Fruit fly (Drosophila melanogaster): ENCODE data around the gene Ssdp.
A peak's percentile ranks its signal among the peaks of the same experiment; 100 is the strongest.

Ssdp gene

DNA sequence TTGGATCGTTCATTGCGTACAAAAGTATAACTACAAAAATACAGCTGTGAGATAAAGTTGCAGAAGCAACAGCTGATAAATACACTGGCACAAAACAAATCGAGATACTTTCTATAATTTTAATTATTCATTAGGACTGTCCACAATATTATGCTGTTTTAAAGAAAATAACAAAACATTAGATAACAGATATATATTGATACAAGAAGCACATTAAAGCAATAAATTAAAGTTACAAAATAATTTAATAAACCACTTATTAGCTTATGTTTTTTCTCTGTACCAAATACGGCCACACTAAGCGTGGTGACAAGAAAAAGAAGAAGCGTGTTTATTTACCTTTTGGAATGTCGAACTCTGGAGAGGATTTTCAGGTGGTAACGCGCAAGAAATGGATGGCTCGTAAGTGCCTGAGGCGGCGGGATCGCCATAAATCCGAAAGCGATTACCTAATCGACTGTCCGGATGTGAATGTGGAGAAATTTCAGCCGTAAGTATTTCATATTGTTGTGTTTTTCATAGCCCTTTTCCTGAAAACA, 20.9 kb upstream of the Ssdp start, which contains the start of the genes CG7988 and CG7183 (continued):
- peak; percentile 98 for TF ChIP-seq Dek (tag; optimal IDR thresholded peaks at IDR 0.05)
- peak; percentile 93 to 98 for TF ChIP-seq chif (GFP tag; optimal IDR thresholded peaks at IDR 0.05)
- TF ChIP-seq Lim3 (GFP tag; IDR thresholded peaks at IDR 0.05), result peak; percentile 94
- peak; percentile 96 for TF ChIP-seq Ravus (GFP tag; IDR thresholded peaks at IDR 0.05)
- peak; percentile 99 for TF ChIP-seq nmo (GFP tag; optimal IDR thresholded peaks at IDR 0.05)
- peak; percentile 91 for TF ChIP-seq CG43689 (GFP tag; IDR thresholded peaks at IDR 0.05)
- peak; percentile 95 for TF ChIP-seq fd102C (GFP tag; optimal IDR thresholded peaks at IDR 0.05)
- TF ChIP-seq sens-2 (GFP tag; IDR thresholded peaks at IDR 0.05), result peak; percentile 93
- TF ChIP-seq CG18476 (GFP tag; optimal IDR thresholded peaks at IDR 0.05), result peak; percentile 96
- no peak for TF ChIP-seq Tbp (GFP tag; optimal IDR thresholded peaks at IDR 0.05)
- TF ChIP-seq CG15073 (GFP tag; optimal IDR thresholded peaks at IDR 0.05), result peak; percentile 82
- peak; percentile 98 for TF ChIP-seq CG15269 (tag; optimal IDR thresholded peaks at IDR 0.05)
- TF ChIP-seq CG6854 (GFP tag; optimal IDR thresholded peaks at IDR 0.05), result peak; percentile 79
- TF ChIP-seq Dad (GFP tag; optimal IDR thresholded peaks at IDR 0.05), result peak; percentile 92
- TF ChIP-seq CG17612 (GFP tag; IDR thresholded peaks at IDR 0.05), result peak; percentile 97
- TF ChIP-seq CG18262 (tag; optimal IDR thresholded peaks at IDR 0.05), result peak; percentile 99
- peak; percentile 99 for TF ChIP-seq unpg (GFP tag; optimal IDR thresholded peaks at IDR 0.05)
- TF ChIP-seq CG7271 (tag; optimal IDR thresholded peaks at IDR 0.05), result peak; percentile 96
- peak; percentile 89 for TF ChIP-seq CG4707 (GFP tag; optimal IDR thresholded peaks at IDR 0.05)
- peak; percentile 97 for TF ChIP-seq NfI (GFP tag; optimal IDR thresholded peaks at IDR 0.05)
- no peak for TF ChIP-seq CG42726 (GFP tag; IDR thresholded peaks at IDR 0.05; ENCODE audit: partially characterized antibody)
- TF ChIP-seq ewg (GFP tag; optimal IDR thresholded peaks at IDR 0.05), result peak; percentile 95
- TF ChIP-seq Deaf1 (tag; optimal IDR thresholded peaks at IDR 0.05), result peak; percentile 84
- peak; percentile 38; the same call in 1 of the 2 replicates for TF ChIP-seq Dref (GFP tag; IDR thresholded peaks at IDR 0.05)
- peak; percentile 96 for TF ChIP-seq wdn (GFP tag; IDR thresholded peaks at IDR 0.05)
- TF ChIP-seq BtbVII (GFP tag; optimal IDR thresholded peaks at IDR 0.05), result peak; percentile 87
- TF ChIP-seq vfl (GFP tag; optimal IDR thresholded peaks at IDR 0.05), result peak; percentile 91
- peak; percentile 82 for TF ChIP-seq her (GFP tag; optimal IDR thresholded peaks at IDR 0.05)
- peak; percentile 98 for TF ChIP-seq phol (tag; optimal IDR thresholded peaks at IDR 0.05)
- peak; percentile 96 for TF ChIP-seq tio (GFP tag; optimal IDR thresholded peaks at IDR 0.05)
- TF ChIP-seq CoRest (tag; optimal IDR thresholded peaks at IDR 0.05), result peak; percentile 99
- peak; percentile 98 for TF ChIP-seq al (GFP tag; IDR thresholded peaks at IDR 0.05)
- TF ChIP-seq Hsf (GFP tag; optimal IDR thresholded peaks at IDR 0.05), result peak; percentile 98
- peak; percentile 79 for TF ChIP-seq CG15479 (GFP tag; optimal IDR thresholded peaks at IDR 0.05)
- no peak for TF ChIP-seq hbn (GFP tag; IDR thresholded peaks at IDR 0.05; ENCODE audit: partially characterized antibody)
- TF ChIP-seq en (GFP tag; optimal IDR thresholded peaks at IDR 0.05), result peak; percentile 85
- TF ChIP-seq Doc2 (GFP tag; IDR thresholded peaks at IDR 0.05), result peak; percentile 83; the same call in 1 of the 2 replicates
- TF ChIP-seq eve (GFP tag; optimal IDR thresholded peaks at IDR 0.05), result peak in 1 of 2 experiments; percentile 70
- peak; percentile 94 for TF ChIP-seq CG13296 (GFP tag; optimal IDR thresholded peaks at IDR 0.05)
- TF ChIP-seq CG4617 (GFP tag; optimal IDR thresholded peaks at IDR 0.05; ENCODE audit: borderline replicate concordance), result peak; percentile 98
- no peak for TF ChIP-seq Opbp (GFP tag; IDR thresholded peaks at IDR 0.05; ENCODE audit: partially characterized antibody)
- peak; percentile 96 for TF ChIP-seq lab (GFP tag; optimal IDR thresholded peaks at IDR 0.05)
- TF ChIP-seq CG11504 (tag; optimal IDR thresholded peaks at IDR 0.05), result peak; percentile 97
- peak; percentile 97 for TF ChIP-seq HmgZ (tag; optimal IDR thresholded peaks at IDR 0.05)
- TF ChIP-seq slou (GFP tag; optimal IDR thresholded peaks at IDR 0.05), result peak; percentile 92
- TF ChIP-seq schlank (tag; optimal IDR thresholded peaks at IDR 0.05), result peak; percentile 85
- peak; percentile 95 for TF ChIP-seq CG31224 (GFP tag; IDR thresholded peaks at IDR 0.05)
- TF ChIP-seq CG34422 (GFP tag; IDR thresholded peaks at IDR 0.05), result peak; percentile 99
- TF ChIP-seq Dbx (GFP tag; IDR thresholded peaks at IDR 0.05), result peak; percentile 98
- TF ChIP-seq slp2 (GFP tag; optimal IDR thresholded peaks at IDR 0.05), result peak; percentile 86

Data from whole organism, embryonic.